Worm (Caenorhabditis elegans) whole organism, L3 larva: ENCODE results near the gene C01G6.2.

Source experiments
- R02D3.7 ChIP-seq: fragments of 150-350 bp; optimal IDR thresholded peaks from 2 replicates; lab custom pipeline; 2014; ENCODE audit warnings: missing biosample characterization, missing genetic modification characterization
- aly-2 ChIP-seq: fragments of 150-350 bp; optimal IDR thresholded peaks from 2 replicates; lab custom pipeline; 2014; ENCODE audit warnings: missing biosample characterization, missing genetic modification characterization
- ceh-9 ChIP-seq: sonication (generic microtip); optimal IDR thresholded peaks from 2 replicates; lab custom pipeline; 2018; ENCODE audit warnings: missing biosample characterization, missing genetic modification characterization
- lin-39 ChIP-seq: fragments of 150-350 bp; optimal IDR thresholded peaks from 2 replicates; lab custom pipeline; 2018; ENCODE audit warnings: missing biosample characterization, missing genetic modification reagents, missing genetic modification characterization
- nfya-1 ChIP-seq: sonication (generic microtip); optimal IDR thresholded peaks from 2 replicates; lab custom pipeline; 2017; ENCODE audit warnings: missing genetic modification characterization, mild to moderate bottlenecking, missing compliant biosample characterization, antibody characterized with exemption, moderate library complexity; ENCODE audit not compliant: insufficient read depth
- nhr-12 ChIP-seq: fragments of 150-350 bp; optimal IDR thresholded peaks from 2 replicates; lab custom pipeline; 2014; ENCODE audit warnings: missing biosample characterization, missing genetic modification characterization
- nhr-237 ChIP-seq: fragments of 150-350 bp; optimal IDR thresholded peaks from 2 replicates; lab custom pipeline; 2014; ENCODE audit warnings: missing biosample characterization, missing genetic modification characterization
- nhr-43 ChIP-seq: sonication (generic microtip); optimal IDR thresholded peaks from 2 replicates; lab custom pipeline; 2016; ENCODE audit warnings: mild to moderate bottlenecking, missing genetic modification characterization, missing compliant biosample characterization; ENCODE audit not compliant: poor library complexity, severe bottlenecking
- pha-4 ChIP-seq: fragments of 150-350 bp; optimal IDR thresholded peaks from 2 replicates; lab custom pipeline; 2014; ENCODE audit warnings: missing biosample characterization, missing genetic modification reagents, missing genetic modification characterization

DNA sequence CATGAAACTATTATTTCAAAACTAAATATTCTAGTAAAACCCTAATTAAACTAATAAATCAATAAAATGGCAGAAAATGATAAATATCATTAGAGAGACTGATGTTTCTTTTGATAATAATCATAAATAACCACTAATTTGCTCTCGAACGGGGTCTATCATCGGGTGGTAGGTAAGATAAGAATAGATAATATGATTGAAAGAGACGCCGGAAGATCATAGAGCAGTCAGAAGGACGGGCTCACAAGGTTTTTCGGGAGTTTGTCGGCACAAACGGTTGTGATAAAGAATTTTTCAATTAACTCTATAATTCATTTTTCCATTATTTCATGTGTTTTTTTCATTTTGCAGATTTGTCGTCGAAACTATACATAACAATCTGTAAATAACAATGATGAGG is 34.2 kb downstream of the C01G6.2 start:
- peak; percentile 47 for TF ChIP-seq pha-4 (tag; lab: Kevin White, UChicago)
- TF ChIP-seq lin-39 (tag; lab: Kevin White, UChicago): no peak
- TF ChIP-seq nfya-1 (tag; lab: Kevin White, UChicago): no peak
- TF ChIP-seq nhr-12 (tag; lab: Kevin White, UChicago): no peak
- TF ChIP-seq ceh-9 (tag; lab: Kevin White, UChicago): no peak
- no peak for TF ChIP-seq nhr-43 (tag; lab: Kevin White, UChicago)
- TF ChIP-seq nhr-237 (tag; lab: Kevin White, UChicago): no peak
- no peak for TF ChIP-seq R02D3.7 (tag; lab: Kevin White, UChicago)
- TF ChIP-seq aly-2 (tag; lab: Kevin White, UChicago): no peak
